Fruit fly (Drosophila melanogaster): ENCODE data around the gene CG7203.

Gene CG7203

dm6 chr2L:7771891-7772290, 18.9 kb upstream of the CG7203 start:
- no peak for TF ChIP-seq ovo (GFP tag; optimal IDR thresholded peaks at IDR 0.05)
- no peak for TF ChIP-seq CG1620 (GFP tag; optimal IDR thresholded peaks at IDR 0.05)
- no peak for TF ChIP-seq CG12768 (GFP tag; optimal IDR thresholded peaks at IDR 0.05)
- no peak for TF ChIP-seq cic (GFP tag; optimal IDR thresholded peaks at IDR 0.05)
- no peak for TF ChIP-seq CG14711 (tag; optimal IDR thresholded peaks at IDR 0.05)
- no peak for TF ChIP-seq CG7045 (GFP tag; optimal IDR thresholded peaks at IDR 0.05)
- no peak for TF ChIP-seq Mnt (GFP tag; optimal IDR thresholded peaks at IDR 0.05)
- no peak for TF ChIP-seq Clk (GFP tag; optimal IDR thresholded peaks at IDR 0.05)
- no peak for TF ChIP-seq CG33017 (tag; optimal IDR thresholded peaks at IDR 0.05)
- TF ChIP-seq toe (GFP tag; optimal IDR thresholded peaks at IDR 0.05), result no peak
- no peak for TF ChIP-seq kay (GFP tag; ENCODE audit: borderline replicate concordance)
- TF ChIP-seq tj (GFP tag; optimal IDR thresholded peaks at IDR 0.05), result no peak

- TF ChIP-seq CG12768 (GFP tag; optimal IDR thresholded peaks at IDR 0.05) (no peak), Crg-1 (GFP tag; optimal IDR thresholded peaks at IDR 0.05) (no peak), CG5204 (GFP tag; optimal IDR thresholded peaks at IDR 0.05) (no peak), ovo (GFP tag; optimal IDR thresholded peaks at IDR 0.05) (no peak), CG1620 (GFP tag; optimal IDR thresholded peaks at IDR 0.05) (no peak), CG7101 (tag; optimal IDR thresholded peaks at IDR 0.05) (no peak), Mnt (GFP tag; optimal IDR thresholded peaks at IDR 0.05) (no peak), Clk (GFP tag; optimal IDR thresholded peaks at IDR 0.05) (no peak), CG33017 (tag; optimal IDR thresholded peaks at IDR 0.05) (no peak), kay (GFP tag; ENCODE audit: borderline replicate concordance) (no peak), tj (GFP tag; optimal IDR thresholded peaks at IDR 0.05) (no peak), toe (GFP tag; optimal IDR thresholded peaks at IDR 0.05) (no peak), bab1 (GFP tag; optimal IDR thresholded peaks at IDR 0.05) (no peak), cic (GFP tag; optimal IDR thresholded peaks at IDR 0.05) (no peak), Hr96 (GFP tag; optimal IDR thresholded peaks at IDR 0.05) (no peak), cnc (optimal IDR thresholded peaks at IDR 0.05) (no peak), CG11617 (GFP tag; optimal IDR thresholded peaks at IDR 0.05) (no peak), pad (GFP tag; optimal IDR thresholded peaks at IDR 0.05) (no peak)
Measured at dm6 chr2L:7767328-7767727, 14.3 kb upstream of the CG7203 start, which contains the start of gene CG7191. Gene CG7191 (plus strand): TSS chr2L:7767628.

dm6 chr2L:7756835-7757234, 3.8 kb upstream of the CG7203 start:
- TF ChIP-seq kay (GFP tag; ENCODE audit: borderline replicate concordance) (no peak), cic (GFP tag; optimal IDR thresholded peaks at IDR 0.05) (no peak), toe (GFP tag; optimal IDR thresholded peaks at IDR 0.05) (no peak), CG7045 (GFP tag; optimal IDR thresholded peaks at IDR 0.05) (no peak), ovo (GFP tag; optimal IDR thresholded peaks at IDR 0.05) (no peak), Mnt (GFP tag; optimal IDR thresholded peaks at IDR 0.05) (no peak), CG11617 (GFP tag; optimal IDR thresholded peaks at IDR 0.05) (no peak), CG14711 (tag; optimal IDR thresholded peaks at IDR 0.05) (no peak), CG33017 (tag; optimal IDR thresholded peaks at IDR 0.05) (no peak), CG12768 (GFP tag; optimal IDR thresholded peaks at IDR 0.05) (no peak), CG7101 (tag; optimal IDR thresholded peaks at IDR 0.05) (no peak)

dm6 chr2L:7754539-7754938, 1.6 kb upstream of the CG7203 start:
- TF ChIP-seq pad (GFP tag; optimal IDR thresholded peaks at IDR 0.05) (no peak), Crg-1 (GFP tag; optimal IDR thresholded peaks at IDR 0.05) (no peak), CG33017 (tag; optimal IDR thresholded peaks at IDR 0.05) (no peak), CG1620 (GFP tag; optimal IDR thresholded peaks at IDR 0.05) (no peak), CG12768 (GFP tag; optimal IDR thresholded peaks at IDR 0.05) (no peak), Hr96 (GFP tag; optimal IDR thresholded peaks at IDR 0.05) (no peak), kay (GFP tag; ENCODE audit: borderline replicate concordance) (no peak), CG7045 (GFP tag; optimal IDR thresholded peaks at IDR 0.05) (no peak), bab1 (GFP tag; optimal IDR thresholded peaks at IDR 0.05) (no peak), CG11617 (GFP tag; optimal IDR thresholded peaks at IDR 0.05) (no peak), cnc (optimal IDR thresholded peaks at IDR 0.05) (no peak), toe (GFP tag; optimal IDR thresholded peaks at IDR 0.05) (no peak), CG14711 (tag; optimal IDR thresholded peaks at IDR 0.05) (no peak), cic (GFP tag; optimal IDR thresholded peaks at IDR 0.05) (no peak), Clk (GFP tag; optimal IDR thresholded peaks at IDR 0.05) (no peak), ovo (GFP tag; optimal IDR thresholded peaks at IDR 0.05) (no peak), CG7101 (tag; optimal IDR thresholded peaks at IDR 0.05) (no peak), tj (GFP tag; optimal IDR thresholded peaks at IDR 0.05) (no peak)

- no peak for TF ChIP-seq ovo (GFP tag; optimal IDR thresholded peaks at IDR 0.05)
- TF ChIP-seq Mnt (GFP tag; optimal IDR thresholded peaks at IDR 0.05), result no peak
- no peak for TF ChIP-seq toe (GFP tag; optimal IDR thresholded peaks at IDR 0.05)
Measured at dm6 chr2L:7753874-7754273, 888 bp upstream of the CG7203 start, which contains the start of gene CG46025. Gene CG46025 (plus strand): TSS chr2L:7754174.

dm6 chr2L:7750631-7751161, 2.3 kb downstream of the CG7203 start:
- TF ChIP-seq cic (GFP tag; optimal IDR thresholded peaks at IDR 0.05) (no peak), Hr96 (GFP tag; optimal IDR thresholded peaks at IDR 0.05) (no peak), CG7101 (tag; optimal IDR thresholded peaks at IDR 0.05) (no peak), CG33017 (tag; optimal IDR thresholded peaks at IDR 0.05) (no peak), CG14711 (tag; optimal IDR thresholded peaks at IDR 0.05) (no peak), CG12768 (GFP tag; optimal IDR thresholded peaks at IDR 0.05) (no peak), pad (GFP tag; optimal IDR thresholded peaks at IDR 0.05) (no peak), CG5204 (GFP tag; optimal IDR thresholded peaks at IDR 0.05) (no peak), ovo (GFP tag; optimal IDR thresholded peaks at IDR 0.05) (no peak), kay (GFP tag; ENCODE audit: borderline replicate concordance) (no peak), Clk (GFP tag; optimal IDR thresholded peaks at IDR 0.05) (no peak), Crg-1 (GFP tag; optimal IDR thresholded peaks at IDR 0.05) (no peak), bab1 (GFP tag; optimal IDR thresholded peaks at IDR 0.05) (no peak), Mnt (GFP tag; optimal IDR thresholded peaks at IDR 0.05) (no peak), CG11617 (GFP tag; optimal IDR thresholded peaks at IDR 0.05) (no peak)
